Fruit fly (Drosophila melanogaster) whole organism, embryonic: ENCODE measurements around the gene eIF4H2.

ENCODE experiments used
- Adf1 ChIP-seq: fragments of 200-800 bp; sonication (Bioruptor generic); IDR thresholded peaks from 2 replicates; pipeline ENCODE4 v1.3.6; 2022; ENCODE audit warnings: missing biosample characterization, missing genetic modification characterization
- Aef1 ChIP-seq: fragments of 200-800 bp; sonication (Bioruptor generic); IDR thresholded peaks from 3 replicates; pipeline ENCODE4 v1.3.6; 2022; ENCODE audit warnings: missing biosample characterization, missing genetic modification characterization
- CG10321 ChIP-seq: fragments of 200-800 bp; sonication (Bioruptor generic); IDR thresholded peaks from 2 replicates; pipeline ENCODE4 v1.3.6; 2022; ENCODE audit warnings: missing biosample characterization, missing genetic modification characterization
- CG10979 ChIP-seq: fragments of 200-800 bp; sonication (Bioruptor generic); optimal IDR thresholded peaks from 2 replicates; lab custom pipeline; 2018; ENCODE audit warnings: missing biosample characterization, mild to moderate bottlenecking, missing genetic modification characterization, moderate library complexity
- CG12942 ChIP-seq: fragments of 200-800 bp; sonication (Bioruptor generic); optimal IDR thresholded peaks from 3 replicates; lab custom pipeline; 2016; ENCODE audit warnings: missing biosample characterization, missing genetic modification characterization
- CG13287 ChIP-seq: fragments of 200-800 bp; sonication (Bioruptor generic); IDR thresholded peaks from 2 replicates; pipeline ENCODE4 v1.3.6; 2022; ENCODE audit warnings: missing biosample characterization, missing genetic modification characterization; ENCODE audit not compliant: partially characterized antibody
- CG15479 ChIP-seq: fragments of 200-800 bp; sonication (Bioruptor generic); optimal IDR thresholded peaks from 3 replicates; lab custom pipeline; 2019; ENCODE audit warnings: missing biosample characterization, mild to moderate bottlenecking, missing genetic modification characterization, moderate library complexity
- CG1832 ChIP-seq: fragments of 200-800 bp; sonication (Bioruptor generic); optimal IDR thresholded peaks from 2 replicates; lab custom pipeline; 2017; ENCODE audit warnings: missing biosample characterization, mild to moderate bottlenecking, missing genetic modification characterization, inconsistent platforms
- CG3065 ChIP-seq: fragments of 200-800 bp; sonication (Bioruptor generic); optimal IDR thresholded peaks from 2 replicates; lab custom pipeline; 2016; ENCODE audit warnings: missing biosample characterization, missing genetic modification characterization
- CG32772 ChIP-seq: fragments of 200-800 bp; sonication (Bioruptor generic); IDR thresholded peaks from 2 replicates; pipeline ENCODE4 v1.3.6; 2022; ENCODE audit warnings: missing biosample characterization, missing genetic modification characterization
- CG4360 ChIP-seq: fragments of 200-800 bp; sonication (Bioruptor generic); IDR thresholded peaks from 2 replicates; pipeline ENCODE4 v1.3.6; 2022; ENCODE audit warnings: missing biosample characterization, missing genetic modification characterization
- CG7745 ChIP-seq: fragments of 200-800 bp; sonication (Bioruptor generic); optimal IDR thresholded peaks from 2 replicates; lab custom pipeline; 2018; ENCODE audit warnings: missing biosample characterization, mild to moderate bottlenecking, missing genetic modification characterization, moderate library complexity
- CG8478 ChIP-seq: fragments of >200 bp; optimal IDR thresholded peaks from 2 replicates; lab custom pipeline; 2018
- CTCF ChIP-seq: fragments of 200-800 bp; sonication (Bioruptor generic); optimal IDR thresholded peaks from 2 replicates; lab custom pipeline; 2017; ENCODE audit warnings: missing biosample characterization, mild to moderate bottlenecking, missing genetic modification characterization, moderate library complexity
- Camta ChIP-seq: fragments of 200-800 bp; sonication (Bioruptor generic); optimal IDR thresholded peaks from 2 replicates; lab custom pipeline; 2016; ENCODE audit warnings: missing biosample characterization, missing genetic modification characterization
- CoRest ChIP-seq: fragments of 200-800 bp; sonication (Bioruptor generic); optimal IDR thresholded peaks from 3 replicates; lab custom pipeline; 2018; ENCODE audit warnings: missing biosample characterization, mild to moderate bottlenecking, missing genetic modification characterization, moderate library complexity
- Deaf1 ChIP-seq: fragments of 200-800 bp; optimal IDR thresholded peaks from 3 replicates; lab custom pipeline; 2019; ENCODE audit warnings: missing biosample characterization, mild to moderate bottlenecking, missing genetic modification characterization, moderate library complexity
- HmgD ChIP-seq: fragments of 200-800 bp; sonication (Bioruptor generic); optimal IDR thresholded peaks from 3 replicates; lab custom pipeline; 2016; ENCODE audit warnings: missing biosample characterization, missing genetic modification characterization
- Jarid2 ChIP-seq: fragments of 200-800 bp; sonication (Bioruptor generic); optimal IDR thresholded peaks from 3 replicates; lab custom pipeline; 2017; ENCODE audit warnings: mild to moderate bottlenecking, missing biosample characterization, missing genetic modification reagents, missing genetic modification characterization
- Lhr ChIP-seq: fragments of 200-800 bp; sonication (Bioruptor generic); optimal IDR thresholded peaks from 3 replicates; lab custom pipeline; 2017; ENCODE audit warnings: mild to moderate bottlenecking, missing biosample characterization, missing genetic modification reagents, missing genetic modification characterization
- Nf-YA ChIP-seq: fragments of 200-800 bp; sonication (Bioruptor generic); IDR thresholded peaks from 2 replicates; pipeline ENCODE4 v1.3.6; 2022; ENCODE audit warnings: missing biosample characterization, missing genetic modification characterization
- Nf-YB ChIP-seq: fragments of 200-800 bp; sonication (Bioruptor generic); optimal IDR thresholded peaks from 3 replicates; lab custom pipeline; 2019; ENCODE audit warnings: missing biosample characterization, mild to moderate bottlenecking, missing genetic modification characterization, moderate library complexity
- Nf-YC ChIP-seq: fragments of 200-800 bp; optimal IDR thresholded peaks from 3 replicates; lab custom pipeline; 2019; ENCODE audit warnings: missing biosample characterization, mild to moderate bottlenecking, missing genetic modification characterization, moderate library complexity
- Opbp ChIP-seq: fragments of 200-800 bp; sonication (Bioruptor generic); IDR thresholded peaks from 3 replicates; pipeline ENCODE4 v1.3.6; 2022; ENCODE audit warnings: missing biosample characterization, missing genetic modification characterization; ENCODE audit not compliant: partially characterized antibody
- Stat92E ChIP-seq, 3 experiments: fragments of >200 bp in 2 of 3; fragments of 200-800 bp in 1 of 3; sonication (Bioruptor generic) in 1 of 3; optimal IDR thresholded peaks; 2 replicates each; lab custom pipeline; 2017 to 2019; ENCODE audit warnings: missing biosample characterization in 3 of 3, missing genetic modification characterization in 3 of 3, mild to moderate bottlenecking in 1 of 3, moderate library complexity in 1 of 3
- Trl ChIP-seq, 3 experiments: fragments of >200 bp in 2 of 3; fragments of 200-800 bp in 1 of 3; sonication (Bioruptor generic) in 1 of 3; optimal IDR thresholded peaks; 2 replicates in 1 of 3; 3 replicates in 2 of 3; lab custom pipeline; 2016 to 2017; ENCODE audit warnings: missing biosample characterization in 1 of 3, missing genetic modification characterization in 1 of 3
- Vsx1 ChIP-seq: fragments of 200-800 bp; sonication (Bioruptor generic); optimal IDR thresholded peaks from 2 replicates; lab custom pipeline; 2017; ENCODE audit warnings: missing biosample characterization, mild to moderate bottlenecking, missing genetic modification characterization, missing genetic modification reagents
- abd-A ChIP-seq: fragments of 200-800 bp; sonication (Bioruptor generic); optimal IDR thresholded peaks from 3 replicates; lab custom pipeline; 2019; ENCODE audit warnings: missing biosample characterization, mild to moderate bottlenecking, missing genetic modification characterization, moderate library complexity
- bcd ChIP-seq: fragments of 200-800 bp; sonication (Bioruptor generic); optimal IDR thresholded peaks from 2 replicates; lab custom pipeline; 2017; ENCODE audit warnings: missing biosample characterization, mild to moderate bottlenecking, missing genetic modification characterization
- chinmo ChIP-seq: fragments of 200-800 bp; sonication (Bioruptor generic); IDR thresholded peaks from 4 replicates; pipeline ENCODE4 v1.3.6; 2022; ENCODE audit warnings: missing biosample characterization, missing genetic modification characterization; ENCODE audit not compliant: partially characterized antibody
- ci ChIP-seq: fragments of 200-800 bp; sonication (Bioruptor generic); IDR thresholded peaks from 3 replicates; pipeline ENCODE4 v1.3.6; 2022; ENCODE audit warnings: missing biosample characterization, missing genetic modification characterization
- crol ChIP-seq: fragments of 200-800 bp; sonication (Bioruptor generic); IDR thresholded peaks from 2 replicates; pipeline ENCODE4 v1.3.6; 2022; ENCODE audit warnings: missing biosample characterization, missing genetic modification characterization
- ftz-f1 ChIP-seq: fragments of 200-800 bp; sonication (Bioruptor generic); optimal IDR thresholded peaks from 2 replicates; lab custom pipeline; 2016; ENCODE audit warnings: missing biosample characterization, missing genetic modification characterization
- gro ChIP-seq: fragments of 200-800 bp; sonication (Bioruptor generic); optimal IDR thresholded peaks from 2 replicates; lab custom pipeline; 2016; ENCODE audit warnings: missing biosample characterization, missing genetic modification characterization
- kah ChIP-seq: fragments of 200-800 bp; sonication (Bioruptor generic); optimal IDR thresholded peaks from 2 replicates; lab custom pipeline; 2018; ENCODE audit warnings: missing biosample characterization, mild to moderate bottlenecking, missing genetic modification characterization
- nmo ChIP-seq: fragments of 200-800 bp; sonication (Bioruptor generic); optimal IDR thresholded peaks from 2 replicates; lab custom pipeline; 2018; ENCODE audit warnings: missing biosample characterization, mild to moderate bottlenecking, missing genetic modification characterization, moderate library complexity
- otp ChIP-seq: fragments of 200-800 bp; sonication (Bioruptor generic); IDR thresholded peaks from 3 replicates; pipeline ENCODE4, ENCODE4 v1.3.6; 2022; ENCODE audit warnings: missing biosample characterization, missing genetic modification characterization
- pb ChIP-seq: fragments of 200-800 bp; sonication (Bioruptor generic); optimal IDR thresholded peaks from 3 replicates; lab custom pipeline; 2016; ENCODE audit warnings: missing biosample characterization, missing genetic modification characterization
- pho ChIP-seq: fragments of 200-800 bp; sonication (Bioruptor generic); optimal IDR thresholded peaks from 2 replicates; lab custom pipeline; 2016; ENCODE audit warnings: missing biosample characterization, missing genetic modification characterization
- pros ChIP-seq: fragments of 200-800 bp; sonication (Bioruptor generic); optimal IDR thresholded peaks from 3 replicates; lab custom pipeline; 2019; ENCODE audit warnings: missing biosample characterization, mild to moderate bottlenecking, missing genetic modification characterization, moderate library complexity
- scrt ChIP-seq: fragments of 200-800 bp; sonication (Bioruptor generic); optimal IDR thresholded peaks from 2 replicates; lab custom pipeline; 2018; ENCODE audit warnings: missing biosample characterization, mild to moderate bottlenecking, missing genetic modification characterization, moderate library complexity
- sens ChIP-seq: fragments of 200-800 bp; sonication (Bioruptor generic); peaks from one replicate; lab custom pipeline; 2016; ENCODE audit warnings: missing biosample characterization, missing genetic modification characterization
- seq ChIP-seq: fragments of 200-800 bp; sonication (Bioruptor generic); IDR thresholded peaks from 2 replicates; pipeline ENCODE4 v1.3.6; 2022; ENCODE audit warnings: missing biosample characterization, missing genetic modification characterization
- sna ChIP-seq: fragments of 200-800 bp; sonication (Bioruptor generic); IDR thresholded peaks from 2 replicates; pipeline ENCODE4 v1.3.6; 2022; ENCODE audit warnings: missing biosample characterization, missing genetic modification characterization; ENCODE audit not compliant: partially characterized antibody
- sqz ChIP-seq: fragments of 200-800 bp; sonication (Bioruptor generic); optimal IDR thresholded peaks from 3 replicates; lab custom pipeline; 2018; ENCODE audit warnings: missing biosample characterization, mild to moderate bottlenecking, missing genetic modification characterization
- sr ChIP-seq: fragments of 200-800 bp; sonication (Bioruptor generic); IDR thresholded peaks from 3 replicates; pipeline ENCODE4 v1.3.6; 2022; ENCODE audit warnings: missing biosample characterization, missing genetic modification characterization
- tll ChIP-seq, 2 experiments: fragments of 200-800 bp in 1 of 2; fragments of >200 bp in 1 of 2; sonication (Bioruptor generic) in 1 of 2; optimal IDR thresholded peaks; 2 replicates each; lab custom pipeline; 2017 to 2019; ENCODE audit warnings: missing biosample characterization in 2 of 2, missing genetic modification characterization in 2 of 2, mild to moderate bottlenecking in 1 of 2, moderate library complexity in 1 of 2
- vvl ChIP-seq: fragments of 200-800 bp; sonication (Bioruptor generic); IDR thresholded peaks from 2 replicates; pipeline ENCODE4 v1.3.6; 2022; ENCODE audit warnings: missing biosample characterization, missing genetic modification characterization
- yki ChIP-seq: fragments of >200 bp; optimal IDR thresholded peaks from 3 replicates; lab custom pipeline; 2018
- z ChIP-seq: fragments of 200-800 bp; sonication (Bioruptor generic); IDR thresholded peaks from 3 replicates; pipeline ENCODE4 v1.3.6; 2022; ENCODE audit warnings: missing biosample characterization, missing genetic modification characterization

eIF4H2 gene

dm6 chr3R:30764121-30764520 is 38.2 kb downstream of the eIF4H2 start:
- TF ChIP-seq kah (GFP tag; lab: Kevin White, UChicago) (peak; percentile 37), crol (peak; percentile 65), sna (GFP tag; lab: Robert Waterston, UW) (0 out of 2 replicates have a peak, but pooled peaks have one; percentile 12), gro (GFP tag; lab: Kevin White, UChicago) (no peak), z (0 out of 3 replicates have a peak, but pooled peaks have one; percentile 5), CG12942 (no peak), HmgD (GFP tag; lab: Kevin White, UChicago) (no peak), ftz-f1 (GFP tag; lab: Kevin White, UChicago) (no peak), CG1832 (peak; percentile 92), Adf1 (peak; percentile 29; the same call in 1 of the 2 replicates), CG7745 (tag; lab: Kevin White, UChicago) (peak; percentile 65), ci (GFP tag; lab: Robert Waterston, UW) (0 out of 3 replicates have a peak, but pooled peaks have one; percentile 32), sqz (GFP tag; lab: Kevin White, UChicago) (peak; percentile 99), Deaf1 (peak; percentile 44), CTCF (GFP tag; lab: Kevin White, UChicago) (peak; percentile 46), sens (GFP tag; lab: Kevin White, UChicago) (peak; percentile 56), otp (GFP tag; lab: Robert Waterston, UW) (peak; percentile 68; the same call in 1 of the 3 replicates), chinmo (GFP tag; lab: Robert Waterston, UW) (no peak; the same call in 2 of the 4 replicates), CoRest (tag; lab: Kevin White, UChicago) (peak; percentile 56), Stat92E (GFP tag; optimal IDR thresholded peaks at IDR 0.05; lab: Kevin White, UChicago) (peak in 1 of 3 experiments; percentile 6), CG4360 (GFP tag; lab: Robert Waterston, UW) (peak; percentile 47; the same call in 1 of the 2 replicates), Nf-YA (GFP tag; lab: Robert Waterston, UW) (peak; percentile 69), CG8478 (lab: Kevin White, UChicago) (peak; percentile 86), CG13287 (GFP tag; lab: Robert Waterston, UW) (peak; percentile 16; the same call in 1 of the 2 replicates), Aef1 (peak; percentile 50; the same call in 2 of the 3 replicates), bcd (GFP tag; lab: Kevin White, UChicago) (no peak), CG15479 (GFP tag; lab: Kevin White, UChicago) (peak; percentile 52), Vsx1 (GFP tag; lab: Kevin White, UChicago) (peak; percentile 89), CG10979 (tag; lab: Kevin White, UChicago) (no peak), Opbp (peak; percentile 33; the same call in 1 of the 3 replicates), Nf-YB (peak; percentile 98), CG32772 (GFP tag; lab: Robert Waterston, UW) (peak; percentile 85), Lhr (no peak), nmo (GFP tag; lab: Kevin White, UChicago) (peak; percentile 42), yki (peak; percentile 32), Trl (optimal IDR thresholded peaks at IDR 0.05; lab: Kevin White, UChicago) (peak; percentile 62 to 63), Trl (GFP tag; optimal IDR thresholded peaks at IDR 0.05; lab: Kevin White, UChicago) (no peak), seq (peak; percentile 27; the same call in 1 of the 2 replicates), Camta (GFP tag; lab: Kevin White, UChicago) (no peak), CG3065 (GFP tag; lab: Kevin White, UChicago) (no peak), scrt (GFP tag; lab: Kevin White, UChicago) (peak; percentile 5), Jarid2 (peak; percentile 47), vvl (GFP tag; lab: Robert Waterston, UW) (peak; percentile 95), CG10321 (GFP tag; lab: Robert Waterston, UW) (peak; percentile 86), pb (no peak), pho (no peak), pros (GFP tag; lab: Kevin White, UChicago) (peak; percentile 38), sr (GFP tag; lab: Robert Waterston, UW) (peak; percentile 94), Nf-YC (peak; percentile 97), abd-A (peak; percentile 85), tll (GFP tag; optimal IDR thresholded peaks at IDR 0.05; lab: Kevin White, UChicago) (peak in 1 of 2 experiments; percentile 44)
